Fruit fly (Drosophila melanogaster): Measurements from ENCODE around the gene Ptip.

Ptip gene

DNA sequence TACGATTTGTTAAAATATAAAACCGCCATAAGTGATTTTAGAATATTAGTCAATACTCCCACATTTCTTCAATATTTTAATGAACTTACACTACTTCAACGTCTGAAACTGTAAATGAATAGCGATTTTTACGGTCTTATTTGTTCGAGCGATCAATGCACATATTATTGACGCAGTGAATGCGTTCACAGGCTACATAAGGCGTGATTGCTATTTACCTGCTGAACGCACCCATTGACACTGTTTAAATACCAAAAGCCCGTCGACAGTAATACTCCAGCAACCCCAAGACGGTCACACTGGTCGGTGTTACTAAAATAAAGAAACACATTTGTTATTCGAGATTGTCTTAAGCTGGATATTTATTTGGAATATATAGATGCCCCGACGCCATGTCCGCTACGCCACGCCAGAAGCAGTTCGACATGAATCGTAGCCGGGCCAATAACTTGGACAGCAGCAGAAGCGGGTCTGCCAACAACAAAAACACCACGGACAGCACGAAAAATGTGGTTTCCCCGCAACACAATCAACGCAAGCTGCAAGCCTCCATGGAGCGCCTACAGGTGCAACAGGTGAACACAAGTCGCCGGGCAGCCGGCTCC lies 22.1 kb upstream of the Ptip start, which contains the start of gene CG6833 (continued):
- TF ChIP-seq CG18011 (GFP tag; optimal IDR thresholded peaks at IDR 0.05): no peak
- peak; percentile 62; the same call in 1 of the 2 replicates for TF ChIP-seq esg (GFP tag; conservative IDR thresholded peaks at IDR 0.05)
- TF ChIP-seq Bteb2 (GFP tag; optimal IDR thresholded peaks at IDR 0.05): no peak
- peak; percentile 42 for TF ChIP-seq tx (GFP tag; optimal IDR thresholded peaks at IDR 0.05)
- 0 out of 2 replicates have a peak, but pooled peaks have one; percentile 44 for TF ChIP-seq bowl (GFP tag; IDR thresholded peaks at IDR 0.05)
- TF ChIP-seq Hr39 (optimal IDR thresholded peaks at IDR 0.05): no peak
- TF ChIP-seq prd (optimal IDR thresholded peaks at IDR 0.05): no peak
- peak; percentile 86 for TF ChIP-seq prd (GFP tag; IDR thresholded peaks at IDR 0.05)
- TF ChIP-seq Awh (GFP tag; IDR thresholded peaks at IDR 0.05): peak; percentile 54
- TF ChIP-seq ewg (GFP tag; optimal IDR thresholded peaks at IDR 0.05): peak; percentile 38
- TF ChIP-seq Asciz (GFP tag; optimal IDR thresholded peaks at IDR 0.05): no peak
- TF ChIP-seq twi (tag; optimal IDR thresholded peaks at IDR 0.05): no peak
- peak; percentile 19 for TF ChIP-seq Dp (GFP tag; optimal IDR thresholded peaks at IDR 0.05)
- peak; percentile 41 for TF ChIP-seq Six4 (GFP tag; optimal IDR thresholded peaks at IDR 0.05)
- no peak for TF ChIP-seq gsb-n (tag; optimal IDR thresholded peaks at IDR 0.05)
- TF ChIP-seq h (optimal IDR thresholded peaks at IDR 0.05): no peak
- TF ChIP-seq Meics (GFP tag; optimal IDR thresholded peaks at IDR 0.05): peak; percentile 67
- TF ChIP-seq Dll (GFP tag; IDR thresholded peaks at IDR 0.05; ENCODE audit: partially characterized antibody): 0 out of 4 replicates have a peak, but pooled peaks have one; percentile 31
- TF ChIP-seq CG10209 (GFP tag; optimal IDR thresholded peaks at IDR 0.05): peak; percentile 39
- TF ChIP-seq CG2202 (tag; optimal IDR thresholded peaks at IDR 0.05): no peak
- TF ChIP-seq CG4707 (GFP tag; optimal IDR thresholded peaks at IDR 0.05): peak; percentile 20
- TF ChIP-seq Aef1 (GFP tag; IDR thresholded peaks at IDR 0.05): peak; percentile 76
- peak; percentile 86 for TF ChIP-seq sisA (GFP tag; IDR thresholded peaks at IDR 0.05)
- TF ChIP-seq CG3726 (GFP tag; IDR thresholded peaks at IDR 0.05): peak; percentile 44; the same call in 1 of the 3 replicates
- no peak for TF ChIP-seq CG10147 (GFP tag; optimal IDR thresholded peaks at IDR 0.05)
- TF ChIP-seq chn (GFP tag; optimal IDR thresholded peaks at IDR 0.05): peak; percentile 74
- peak; percentile 78 for TF ChIP-seq CG8944 (GFP tag; optimal IDR thresholded peaks at IDR 0.05)
- peak; percentile 94 for TF ChIP-seq slbo (GFP tag; IDR thresholded peaks at IDR 0.05)
- peak; percentile 11 for TF ChIP-seq cwo (GFP tag; optimal IDR thresholded peaks at IDR 0.05)
- TF ChIP-seq dmrt99B (tag; optimal IDR thresholded peaks at IDR 0.05): peak; percentile 57
- no peak for TF ChIP-seq CG2129 (GFP tag; IDR thresholded peaks at IDR 0.05; ENCODE audit: partially characterized antibody)
- TF ChIP-seq Ets97D (GFP tag; optimal IDR thresholded peaks at IDR 0.05): peak; percentile 64
- no peak for TF ChIP-seq tio (GFP tag; optimal IDR thresholded peaks at IDR 0.05)
- TF ChIP-seq vfl (GFP tag; optimal IDR thresholded peaks at IDR 0.05): peak; percentile 41
- peak; percentile 48 for TF ChIP-seq Sin3A (optimal IDR thresholded peaks at IDR 0.05)
- peak; percentile 74 for TF ChIP-seq CG11085 (GFP tag; IDR thresholded peaks at IDR 0.05)
- peak; percentile 73 for TF ChIP-seq dpn (GFP tag; optimal IDR thresholded peaks at IDR 0.05)
- peak; percentile 32 for TF ChIP-seq CG13287 (GFP tag; IDR thresholded peaks at IDR 0.05; ENCODE audit: partially characterized antibody)
- TF ChIP-seq CG12236 (GFP tag; optimal IDR thresholded peaks at IDR 0.05): peak; percentile 44

DNA sequence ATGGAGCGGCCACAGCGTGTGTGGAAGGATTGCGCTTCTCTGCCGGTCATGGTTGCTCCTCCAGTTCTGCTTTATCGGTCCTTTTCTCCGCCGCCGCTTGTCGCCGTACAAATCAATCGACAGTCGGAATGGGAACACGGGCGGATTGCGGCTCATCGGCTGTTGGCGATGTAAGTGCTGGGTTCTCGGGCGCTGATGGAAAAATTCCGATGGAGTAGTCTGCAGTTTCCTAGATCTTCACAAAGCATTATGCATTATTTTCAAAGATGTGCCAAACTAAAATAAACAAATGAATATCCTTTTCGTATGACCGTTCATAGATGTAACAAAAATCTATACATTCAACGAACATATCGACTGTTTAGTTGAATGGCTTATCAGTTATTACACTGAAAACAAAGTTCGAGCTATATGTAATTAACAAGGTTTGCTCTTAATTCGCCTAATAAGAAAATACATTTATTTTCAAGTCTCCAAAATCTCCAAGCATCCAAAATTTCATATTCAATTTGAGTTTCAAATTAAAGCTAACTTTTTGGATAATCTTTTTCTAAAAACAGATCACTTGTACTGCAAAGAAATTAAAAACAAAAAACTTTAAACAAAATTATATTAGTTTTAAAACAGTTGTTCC lies 20.8 kb upstream of the Ptip start, which contains the start of gene Neurl4:
Gene Neurl4 (minus strand): TSS at position 273 of the 634 bp plus-strand sequence.
- TF ChIP-seq cato (GFP tag; optimal IDR thresholded peaks at IDR 0.05; ENCODE audit: borderline replicate concordance) (peak; percentile 20), Max (GFP tag; optimal IDR thresholded peaks at IDR 0.05) (no peak), E2f1 (GFP tag; IDR thresholded peaks at IDR 0.05) (peak; percentile 48), NC2β (GFP tag; optimal IDR thresholded peaks at IDR 0.05) (peak; percentile 62), ken (GFP tag; IDR thresholded peaks at IDR 0.05) (0 out of 3 replicates have a peak, but pooled peaks have one; percentile 39), chn (GFP tag; optimal IDR thresholded peaks at IDR 0.05) (no peak), CG13123 (GFP tag; optimal IDR thresholded peaks at IDR 0.05) (peak; percentile 33), CG18599 (GFP tag; optimal IDR thresholded peaks at IDR 0.05) (no peak), ap (GFP tag; IDR thresholded peaks at IDR 0.05) (no peak), CG34224 (GFP tag; IDR thresholded peaks at IDR 0.05; ENCODE audit: partially characterized antibody) (no peak), CG11723 (GFP tag; optimal IDR thresholded peaks at IDR 0.05) (no peak), Bdp1 (GFP tag; optimal IDR thresholded peaks at IDR 0.05) (no peak), Asciz (GFP tag; optimal IDR thresholded peaks at IDR 0.05) (no peak), grn (GFP tag; optimal IDR thresholded peaks at IDR 0.05) (no peak), CG12769 (tag; optimal IDR thresholded peaks at IDR 0.05) (no peak)
